Fruit fly (Drosophila melanogaster) whole organism, wandering third instar larva: Measurements from ENCODE around the gene CG43165.

Experiments
- Dfd ChIP-seq: fragments of >200 bp; optimal IDR thresholded peaks from 2 replicates; lab custom pipeline; 2017; ENCODE audit warnings: missing biosample characterization, missing genetic modification characterization
- Mio ChIP-seq: sonication (Bioruptor generic); optimal IDR thresholded peaks from 2 replicates; lab custom pipeline; 2016; ENCODE audit warnings: missing biosample characterization, missing genetic modification characterization
- Myc ChIP-seq: fragments of >200 bp; optimal IDR thresholded peaks from 2 replicates; lab custom pipeline; 2017
- dmrt93B ChIP-seq: fragments of 200-800 bp; sonication (Bioruptor generic); optimal IDR thresholded peaks from 2 replicates; lab custom pipeline; 2018; ENCODE audit warnings: missing biosample characterization, mild to moderate bottlenecking, missing genetic modification characterization
- h ChIP-seq: fragments of 200-800 bp; sonication (Bioruptor generic); optimal IDR thresholded peaks from 3 replicates; lab custom pipeline; 2016; ENCODE audit warnings: missing biosample characterization, mild to moderate bottlenecking, missing genetic modification characterization
- psq ChIP-seq: fragments of 200-800 bp; sonication (Bioruptor generic); optimal IDR thresholded peaks from 3 replicates; lab custom pipeline; 2017; ENCODE audit warnings: missing biosample characterization, mild to moderate bottlenecking, missing genetic modification characterization, moderate library complexity
- usp ChIP-seq: fragments of >200 bp; optimal IDR thresholded peaks from 2 replicates; lab custom pipeline; 2017; ENCODE audit warnings: missing biosample characterization, missing genetic modification characterization

DNA sequence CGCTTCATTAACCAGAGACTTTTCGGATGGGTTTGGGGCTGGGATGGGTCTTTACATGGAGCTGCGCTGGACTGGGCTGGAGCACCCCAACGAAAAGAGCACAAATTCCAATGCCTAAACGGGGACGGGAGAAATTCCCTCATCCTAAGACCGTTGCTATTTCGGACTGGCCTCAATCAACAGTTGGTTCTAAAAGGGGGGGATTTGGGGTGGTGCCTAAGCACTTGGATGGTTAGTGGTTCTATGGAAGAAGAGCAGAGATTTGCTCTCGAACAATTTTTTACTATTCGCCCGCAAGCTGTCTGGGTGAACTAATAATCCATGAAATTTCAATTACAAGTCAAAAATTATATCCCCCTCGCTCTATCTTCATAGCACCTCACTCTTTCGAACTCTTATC is 34.8 kb upstream of the CG43165 start:
- no peak for TF ChIP-seq usp (GFP tag; lab: Kevin White, UChicago)
- no peak for TF ChIP-seq Mio (GFP tag; lab: Kevin White, UChicago)
- TF ChIP-seq Myc (lab: Kevin White, UChicago): no peak
- TF ChIP-seq psq (GFP tag; lab: Kevin White, UChicago): no peak
- no peak for TF ChIP-seq h (GFP tag; lab: Kevin White, UChicago)
- no peak for TF ChIP-seq dmrt93B (GFP tag; lab: Kevin White, UChicago)
- TF ChIP-seq Dfd (GFP tag; lab: Kevin White, UChicago): no peak
